Fruit fly (Drosophila melanogaster) whole organism, prepupa: Measurements from ENCODE around the gene fan.

Source experiments
- Eip93F ChIP-seq: fragments of 200-800 bp; sonication (Bioruptor generic); optimal IDR thresholded peaks from 2 replicates; lab custom pipeline; 2016; ENCODE audit warnings: missing biosample characterization, mild to moderate bottlenecking, missing genetic modification characterization
- Ets21C ChIP-seq: fragments of 200-800 bp; sonication (Bioruptor generic); optimal IDR thresholded peaks from 3 replicates; lab custom pipeline; 2016; ENCODE audit warnings: missing biosample characterization, missing genetic modification characterization
- Hr38 ChIP-seq: sonication (Bioruptor generic); optimal IDR thresholded peaks from 2 replicates; lab custom pipeline; 2016; ENCODE audit warnings: missing biosample characterization, missing genetic modification characterization
- Smox ChIP-seq: fragments of 200-800 bp; sonication (Bioruptor generic); optimal IDR thresholded peaks from 3 replicates; lab custom pipeline; 2016; ENCODE audit warnings: missing biosample characterization, missing genetic modification characterization
- vri ChIP-seq: fragments of 200-800 bp; sonication (Bioruptor generic); optimal IDR thresholded peaks from 3 replicates; lab custom pipeline; 2016; ENCODE audit warnings: missing biosample characterization, mild to moderate bottlenecking, missing genetic modification characterization

DNA sequence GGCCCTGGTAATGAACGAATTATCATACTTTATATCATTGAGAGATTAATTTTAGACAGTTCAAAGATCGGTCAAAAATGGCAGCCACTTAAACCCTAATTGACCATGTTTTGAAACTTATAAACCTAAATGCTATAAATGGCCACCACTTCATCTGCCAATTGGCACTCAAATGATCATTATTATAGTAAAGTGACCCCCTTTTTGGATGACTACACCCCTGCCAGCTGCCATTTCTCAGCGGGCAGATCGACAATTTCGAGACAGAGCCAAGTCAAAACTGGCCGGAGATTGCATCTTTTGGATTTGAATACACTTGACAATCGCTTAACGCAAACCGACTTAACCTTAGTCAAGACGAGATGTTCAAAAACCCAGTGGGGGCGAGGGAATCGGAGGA, 47.3 kb downstream of the fan start:
- peak; percentile 12 for TF ChIP-seq Smox (GFP tag; lab: Kevin White, UChicago)
- no peak for TF ChIP-seq Hr38 (GFP tag; lab: Kevin White, UChicago)
- no peak for TF ChIP-seq Eip93F (GFP tag; lab: Kevin White, UChicago)
- TF ChIP-seq vri: no peak
- no peak for TF ChIP-seq Ets21C (GFP tag; lab: Kevin White, UChicago)
